Worm (Caenorhabditis elegans) whole organism, L4/young adult: ENCODE results near the gene H40L08.7.

ENCODE experiments used
- dao-5 ChIP-seq: sonication (generic microtip); optimal IDR thresholded peaks from 2 replicates; lab custom pipeline; 2016; ENCODE audit warnings: missing genotype, missing genetic modification characterization, moderate library complexity, missing compliant biosample characterization
- him-1 ChIP-seq: sonication (generic microtip); optimal IDR thresholded peaks from 2 replicates; lab custom pipeline; 2016; ENCODE audit warnings: missing genotype, missing genetic modification reagents, missing genetic modification characterization, missing compliant biosample characterization

DNA sequence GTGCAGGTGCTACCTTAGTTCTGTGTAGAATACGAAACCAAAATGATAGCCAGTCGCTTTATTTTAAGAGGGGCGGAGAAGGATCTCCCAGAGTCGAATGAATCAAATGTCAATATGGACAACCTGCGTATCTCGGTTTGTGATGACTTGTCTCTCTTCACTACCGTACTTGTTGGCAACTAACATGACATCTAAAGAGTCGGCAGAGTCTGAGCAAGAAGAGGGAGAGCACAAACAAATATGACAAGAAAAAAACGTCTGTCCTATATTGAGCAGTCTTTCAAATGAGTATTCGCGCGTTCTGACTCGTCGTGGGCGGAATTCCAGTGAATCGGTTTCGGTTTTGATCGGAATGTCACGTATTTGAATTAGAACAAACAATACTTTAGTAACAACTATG is 17.4 kb upstream of the H40L08.7 start, which contains the start of gene F09B12.7:
- TF ChIP-seq him-1 (tag; lab: Kevin White, UChicago): no peak
- no peak for TF ChIP-seq dao-5
